Comparison of ENCODE assay signal across 2 fruit fly cellular contexts in genomic region chr3R:9341189-9342012, dm6.
A peak's percentile ranks its signal among the peaks of the same experiment; 100 is the strongest.
TF ChIP-seq lines count a peak whose summit lies in the region.

No protein-coding gene starts in this region.

TF ChIP-seq in whole organism, embryonic, 481 proteins besides CTCF, POLR2A, EP300 and RAD21 (continued from another document and continues in another):
- TF ChIP-seq Atf-2 (GFP tag; optimal IDR thresholded peaks at IDR 0.05; lab: Kevin White, UChicago) = peak; percentile 56
- peak; percentile 33; the same call in 2 of the 3 replicates for TF ChIP-seq B-H1 (GFP tag; IDR thresholded peaks at IDR 0.05; lab: Robert Waterston, UW)
- TF ChIP-seq Dip3 (GFP tag; optimal IDR thresholded peaks at IDR 0.05; lab: Kevin White, UChicago) = peak; percentile 75
- peak; percentile 38 for TF ChIP-seq CG30431 (GFP tag; optimal IDR thresholded peaks at IDR 0.05; lab: Kevin White, UChicago)
- peak; percentile 25 for TF ChIP-seq Sry-β (GFP tag; optimal IDR thresholded peaks at IDR 0.05; lab: Kevin White, UChicago)
- TF ChIP-seq Hsf (GFP tag; optimal IDR thresholded peaks at IDR 0.05; lab: Kevin White, UChicago) = peak; percentile 70
- TF ChIP-seq nau (GFP tag; optimal IDR thresholded peaks at IDR 0.05; lab: Kevin White, UChicago) = peak; percentile 75
- peak; percentile 74 for TF ChIP-seq Xbp1 (GFP tag; optimal IDR thresholded peaks at IDR 0.05; lab: Kevin White, UChicago)
- TF ChIP-seq H2.0 (GFP tag; IDR thresholded peaks at IDR 0.05; lab: Robert Waterston, UW) = peak; percentile 29; the same call in 1 of the 2 replicates
- no peak for TF ChIP-seq pita (GFP tag; optimal IDR thresholded peaks at IDR 0.05; lab: Kevin White, UChicago)
- TF ChIP-seq fd96Cb (tag; optimal IDR thresholded peaks at IDR 0.05; lab: Kevin White, UChicago) = peak; percentile 55
- TF ChIP-seq HLHmδ (GFP tag; optimal IDR thresholded peaks at IDR 0.05; lab: Kevin White, UChicago) = peak; percentile 94
- no peak for TF ChIP-seq CG11696 (GFP tag; IDR thresholded peaks at IDR 0.05; lab: Robert Waterston, UW)
- peak; percentile 48; the same call in 1 of the 3 replicates for TF ChIP-seq otp (GFP tag; IDR thresholded peaks at IDR 0.05; lab: Robert Waterston, UW)
- peak; percentile 67; the same call in 2 of the 3 replicates for TF ChIP-seq Opbp (GFP tag; IDR thresholded peaks at IDR 0.05; lab: Robert Waterston, UW; ENCODE audit: partially characterized antibody)
- TF ChIP-seq bbx (GFP tag; IDR thresholded peaks at IDR 0.05; lab: Robert Waterston, UW; ENCODE audit: partially characterized antibody) = peak; percentile 76
- TF ChIP-seq CG16779 (GFP tag; IDR thresholded peaks at IDR 0.05; lab: Robert Waterston, UW) = 0 out of 2 replicates have a peak, but pooled peaks have one; percentile 41
- TF ChIP-seq CkIIα-i1 (GFP tag; IDR thresholded peaks at IDR 0.05; lab: Robert Waterston, UW) = no peak
- peak; percentile 74 for TF ChIP-seq CG10267 (tag; optimal IDR thresholded peaks at IDR 0.05; lab: Kevin White, UChicago)
- TF ChIP-seq CG31365 (tag; optimal IDR thresholded peaks at IDR 0.05; lab: Kevin White, UChicago) = peak; percentile 43
- TF ChIP-seq scrt (GFP tag; optimal IDR thresholded peaks at IDR 0.05; lab: Kevin White, UChicago) = peak; percentile 80
- TF ChIP-seq maf-S (GFP tag; optimal IDR thresholded peaks at IDR 0.05; lab: Kevin White, UChicago) = no peak
- TF ChIP-seq bigmax (GFP tag; optimal IDR thresholded peaks at IDR 0.05; lab: Kevin White, UChicago) = no peak
- peak; percentile 31 for TF ChIP-seq CG18764 (GFP tag; optimal IDR thresholded peaks at IDR 0.05; lab: Kevin White, UChicago)
- no peak for TF ChIP-seq usp (GFP tag; optimal IDR thresholded peaks at IDR 0.05; lab: Kevin White, UChicago)
- TF ChIP-seq Hmx (GFP tag; optimal IDR thresholded peaks at IDR 0.05; lab: Kevin White, UChicago) = peak; percentile 68
- TF ChIP-seq Antp (GFP tag; optimal IDR thresholded peaks at IDR 0.05; lab: Kevin White, UChicago) = peak; percentile 65
- TF ChIP-seq CG13287 (GFP tag; IDR thresholded peaks at IDR 0.05; lab: Robert Waterston, UW; ENCODE audit: partially characterized antibody) = peak; percentile 95
- TF ChIP-seq Tbp (GFP tag; optimal IDR thresholded peaks at IDR 0.05; lab: Kevin White, UChicago) = peak; percentile 72
- no peak for TF ChIP-seq YL-1 (GFP tag; optimal IDR thresholded peaks at IDR 0.05; lab: Kevin White, UChicago)
- no peak for TF ChIP-seq CG4360 (GFP tag; IDR thresholded peaks at IDR 0.05; lab: Robert Waterston, UW)
- peak; percentile 90 for TF ChIP-seq gem (tag; optimal IDR thresholded peaks at IDR 0.05; lab: Kevin White, UChicago)
- peak in 1 of 3 experiments; percentile 74 for TF ChIP-seq lola (GFP tag; optimal IDR thresholded peaks at IDR 0.05; lab: Kevin White, UChicago)
- TF ChIP-seq CG15514 (GFP tag; optimal IDR thresholded peaks at IDR 0.05; lab: Kevin White, UChicago) = peak; percentile 71
- no peak for TF ChIP-seq CG15073 (GFP tag; optimal IDR thresholded peaks at IDR 0.05; lab: Kevin White, UChicago)
- TF ChIP-seq Drgx (GFP tag; IDR thresholded peaks at IDR 0.05; lab: Robert Waterston, UW) = peak; percentile 79; the same call in 1 of the 2 replicates
- peak; percentile 88 for TF ChIP-seq mirr (GFP tag; optimal IDR thresholded peaks at IDR 0.05; lab: Kevin White, UChicago)
- peak; percentile 28 for TF ChIP-seq Usf (GFP tag; optimal IDR thresholded peaks at IDR 0.05; lab: Kevin White, UChicago)
- peak in 1 of 2 experiments; percentile 94 for TF ChIP-seq eve (GFP tag; optimal IDR thresholded peaks at IDR 0.05; lab: Kevin White, UChicago)
- no peak for TF ChIP-seq Lim3 (GFP tag; IDR thresholded peaks at IDR 0.05; lab: Robert Waterston, UW)
- peak; percentile 86 for TF ChIP-seq Atf6 (GFP tag; IDR thresholded peaks at IDR 0.05; lab: Robert Waterston, UW)
- peak; percentile 84 for TF ChIP-seq CG11504 (tag; optimal IDR thresholded peaks at IDR 0.05; lab: Kevin White, UChicago)
- peak; percentile 35 for TF ChIP-seq TFAM (GFP tag; optimal IDR thresholded peaks at IDR 0.05; lab: Kevin White, UChicago)
- TF ChIP-seq CG1792 (GFP tag; optimal IDR thresholded peaks at IDR 0.05; lab: Kevin White, UChicago) = peak; percentile 20
- TF ChIP-seq PHDP (tag; optimal IDR thresholded peaks at IDR 0.05; lab: Kevin White, UChicago) = peak; percentile 85
- peak; percentile 66 for TF ChIP-seq CG12744 (GFP tag; optimal IDR thresholded peaks at IDR 0.05; lab: Kevin White, UChicago)
- peak; percentile 51 for TF ChIP-seq Dad (GFP tag; optimal IDR thresholded peaks at IDR 0.05; lab: Kevin White, UChicago)
- peak; percentile 64 for TF ChIP-seq CG32767 (GFP tag; IDR thresholded peaks at IDR 0.05; lab: Robert Waterston, UW)
- TF ChIP-seq Nf-YC (tag; optimal IDR thresholded peaks at IDR 0.05; lab: Kevin White, UChicago) = peak; percentile 85
- peak; percentile 60 for TF ChIP-seq schlank (tag; optimal IDR thresholded peaks at IDR 0.05; lab: Kevin White, UChicago)
- peak; percentile 83 for TF ChIP-seq dysf (GFP tag; IDR thresholded peaks at IDR 0.05; lab: Robert Waterston, UW)
- peak; percentile 89 for TF ChIP-seq corto (GFP tag; optimal IDR thresholded peaks at IDR 0.05; lab: Kevin White, UChicago)
- peak; percentile 72 for TF ChIP-seq Vsx1 (GFP tag; optimal IDR thresholded peaks at IDR 0.05; lab: Kevin White, UChicago)
- peak; percentile 56 for TF ChIP-seq CG6254 (GFP tag; optimal IDR thresholded peaks at IDR 0.05; lab: Kevin White, UChicago)
- TF ChIP-seq CG17385 (GFP tag; optimal IDR thresholded peaks at IDR 0.05; lab: Kevin White, UChicago) = peak; percentile 74
- TF ChIP-seq repo (GFP tag; optimal IDR thresholded peaks at IDR 0.05; lab: Kevin White, UChicago) = peak; percentile 15
- TF ChIP-seq Ptx1 (GFP tag; IDR thresholded peaks at IDR 0.05; lab: Robert Waterston, UW) = peak; percentile 74
- TF ChIP-seq Six4 (GFP tag; optimal IDR thresholded peaks at IDR 0.05; lab: Kevin White, UChicago) = peak; percentile 63
- peak; percentile 43; the same call in 1 of the 3 replicates for TF ChIP-seq CG7357 (GFP tag; IDR thresholded peaks at IDR 0.05; lab: Robert Waterston, UW)
- TF ChIP-seq CG7556 (GFP tag; optimal IDR thresholded peaks at IDR 0.05; lab: Kevin White, UChicago) = peak; percentile 88
- no peak for TF ChIP-seq ro (GFP tag; IDR thresholded peaks at IDR 0.05; lab: Robert Waterston, UW)
- TF ChIP-seq mld (GFP tag; IDR thresholded peaks at IDR 0.05; lab: Robert Waterston, UW; ENCODE audit: partially characterized antibody) = peak; percentile 40; the same call in 1 of the 3 replicates
- TF ChIP-seq NC2β (GFP tag; optimal IDR thresholded peaks at IDR 0.05; lab: Kevin White, UChicago) = no peak
- TF ChIP-seq onecut (GFP tag; IDR thresholded peaks at IDR 0.05; lab: Robert Waterston, UW) = peak; percentile 69

TF ChIP-seq in whole organism, prepupa, 60 proteins besides CTCF, POLR2A, EP300 and RAD21 (continued from another document):
- TF ChIP-seq CG16779 (tag; optimal IDR thresholded peaks at IDR 0.05; lab: Kevin White, UChicago) = peak; percentile 45
- TF ChIP-seq CG4318 (GFP tag; optimal IDR thresholded peaks at IDR 0.05; lab: Kevin White, UChicago) = peak; percentile 70
- TF ChIP-seq CG6276 (GFP tag; optimal IDR thresholded peaks at IDR 0.05; lab: Kevin White, UChicago) = peak; percentile 73
- TF ChIP-seq Eip75B (GFP tag; optimal IDR thresholded peaks at IDR 0.05; lab: Kevin White, UChicago) = peak; percentile 82
- peak; percentile 89 for TF ChIP-seq esn (GFP tag; optimal IDR thresholded peaks at IDR 0.05; lab: Kevin White, UChicago)
- TF ChIP-seq acj6 (GFP tag; optimal IDR thresholded peaks at IDR 0.05; lab: Kevin White, UChicago) = peak; percentile 81
- peak; percentile 84 for TF ChIP-seq Ets96B (tag; optimal IDR thresholded peaks at IDR 0.05; lab: Kevin White, UChicago)
- peak; percentile 30 for TF ChIP-seq CG8319 (GFP tag; optimal IDR thresholded peaks at IDR 0.05; lab: Kevin White, UChicago)
